Worm (Caenorhabditis elegans): ENCODE data around the gene R05G6.10.
A peak's percentile ranks its signal among the peaks of the same experiment; 100 is the strongest.

R05G6.10 gene

ce11 chrIV:7530226-7531070 lies 11.9 kb downstream of the R05G6.10 start:
- TF ChIP-seq nhr-28 (tag; optimal IDR thresholded peaks at IDR 0.05) (no peak), pha-4 (tag; optimal IDR thresholded peaks at IDR 0.05) (no peak), blmp-1 (tag; optimal IDR thresholded peaks at IDR 0.05) (no peak), bed-3 (GFP tag; optimal IDR thresholded peaks at IDR 0.05) (no peak), unc-62 (GFP tag; optimal IDR thresholded peaks at IDR 0.05) (no peak)

ce11 chrIV:7523744-7524143 lies 18.6 kb downstream of the R05G6.10 start:
- TF ChIP-seq pha-4 (tag; optimal IDR thresholded peaks at IDR 0.05), result peak; percentile 51
- TF ChIP-seq ham-2 (GFP tag; optimal IDR thresholded peaks at IDR 0.05), result no peak

ce11 chrIV:7521591-7521990 lies 20.7 kb downstream of the R05G6.10 start:
- TF ChIP-seq unc-62 (GFP tag; optimal IDR thresholded peaks at IDR 0.05), result no peak
- TF ChIP-seq ceh-83 (GFP tag; optimal IDR thresholded peaks at IDR 0.05), result no peak
- peak; percentile 43 for TF ChIP-seq mls-2 (tag; optimal IDR thresholded peaks at IDR 0.05)
- no peak for TF ChIP-seq M03D4.4 (tag; optimal IDR thresholded peaks at IDR 0.05)
- peak; percentile 50 for TF ChIP-seq elt-1 (tag; optimal IDR thresholded peaks at IDR 0.05; ENCODE audit: borderline replicate concordance, insufficient read depth)

- TF ChIP-seq M03D4.4 (tag; optimal IDR thresholded peaks at IDR 0.05) (no peak), ceh-83 (GFP tag; optimal IDR thresholded peaks at IDR 0.05) (no peak), pha-4 (tag; optimal IDR thresholded peaks at IDR 0.05) (no peak), snpc-4 (tag; optimal IDR thresholded peaks at IDR 0.05) (no peak), sptf-1 (tag; optimal IDR thresholded peaks at IDR 0.05) (no peak), bed-3 (GFP tag; optimal IDR thresholded peaks at IDR 0.05) (no peak), nhr-76 (tag; optimal IDR thresholded peaks at IDR 0.05) (no peak)
Measured at ce11 chrIV:7520841-7521240, 21.5 kb downstream of the R05G6.10 start.

- TF ChIP-seq zip-8 (tag; optimal IDR thresholded peaks at IDR 0.05) (no peak), unc-120 (tag; optimal IDR thresholded peaks at IDR 0.05; ENCODE audit: poor library complexity, severe bottlenecking) (no peak), nhr-76 (tag; optimal IDR thresholded peaks at IDR 0.05) (no peak), ces-1 (GFP tag; optimal IDR thresholded peaks at IDR 0.05) (no peak), nhr-28 (tag; optimal IDR thresholded peaks at IDR 0.05) (no peak), tbx-8 (GFP tag; optimal IDR thresholded peaks at IDR 0.05) (no peak), flh-1 (GFP tag; optimal IDR thresholded peaks at IDR 0.05) (no peak), nhr-237 (tag; optimal IDR thresholded peaks at IDR 0.05) (no peak), ceh-83 (GFP tag; optimal IDR thresholded peaks at IDR 0.05) (no peak), nhr-12 (tag; optimal IDR thresholded peaks at IDR 0.05) (no peak)
Measured at ce11 chrIV:7520258-7520657, 22.1 kb downstream of the R05G6.10 start.

ce11 chrIV:7516167-7516566 lies 26.2 kb downstream of the R05G6.10 start, which contains the start of the genes R05G6.9 and R05G6.3:
Gene R05G6.9 (minus strand): TSS chrIV:7516267.
Gene R05G6.3 (plus strand): TSS chrIV:7516552.
- TF ChIP-seq nhr-76 (tag; optimal IDR thresholded peaks at IDR 0.05) (no peak), sem-2 (GFP tag; optimal IDR thresholded peaks at IDR 0.05) (no peak)

ce11 chrIV:7512617-7513233 lies 29.6 kb downstream of the R05G6.10 start, which contains the start of the genes plc-4 and R05G6.4:
Gene plc-4 (minus strand): TSS chrIV:7512667.
Gene R05G6.4 (plus strand): TSS chrIV:7513233.
- no peak for TF ChIP-seq ceh-83 (GFP tag; optimal IDR thresholded peaks at IDR 0.05)
- no peak for TF ChIP-seq unc-120 (tag; optimal IDR thresholded peaks at IDR 0.05; ENCODE audit: poor library complexity, severe bottlenecking)
- TF ChIP-seq tbx-8 (GFP tag; optimal IDR thresholded peaks at IDR 0.05), result no peak
- peak; percentile 18 for TF ChIP-seq lsy-2 (tag; optimal IDR thresholded peaks at IDR 0.05)
- TF ChIP-seq pha-4 (tag; optimal IDR thresholded peaks at IDR 0.05), result no peak
- no peak for TF ChIP-seq nhr-2 (tag; optimal IDR thresholded peaks at IDR 0.05)
- TF ChIP-seq ces-1 (GFP tag; optimal IDR thresholded peaks at IDR 0.05), result peak; percentile 23
- TF ChIP-seq nhr-76 (tag; optimal IDR thresholded peaks at IDR 0.05), result no peak
- TF ChIP-seq sem-2 (GFP tag; optimal IDR thresholded peaks at IDR 0.05), result no peak
- no peak for TF ChIP-seq unc-39 (tag; optimal IDR thresholded peaks at IDR 0.05)
- TF ChIP-seq drap-1 (GFP tag; optimal IDR thresholded peaks at IDR 0.05), result no peak
- no peak for TF ChIP-seq cnd-1 (tag; optimal IDR thresholded peaks at IDR 0.05)
- TF ChIP-seq elt-3 (tag; optimal IDR thresholded peaks at IDR 0.05), result no peak
- TF ChIP-seq ham-2 (GFP tag; optimal IDR thresholded peaks at IDR 0.05), result no peak
